Worm (Caenorhabditis elegans) whole organism, L3 larva: ENCODE results near the gene F37A8.5.

ENCODE experiments used
- ZK546.5 ChIP-seq: sonication (generic microtip); optimal IDR thresholded peaks from 2 replicates; lab custom pipeline; 2017; ENCODE audit warnings: missing biosample characterization, missing genetic modification characterization
- ama-1 ChIP-seq: fragments of 150-350 bp; optimal IDR thresholded peaks from 2 replicates; lab custom pipeline; 2018
- ceh-16 ChIP-seq: sonication (generic microtip); optimal IDR thresholded peaks from 2 replicates; lab custom pipeline; 2017; ENCODE audit warnings: missing biosample characterization, missing genetic modification characterization
- ceh-28 ChIP-seq: fragments of 150-350 bp; optimal IDR thresholded peaks from 2 replicates; lab custom pipeline; 2014; ENCODE audit warnings: missing biosample characterization, missing genetic modification reagents, missing genetic modification characterization
- ceh-82 ChIP-seq: fragments of 150-350 bp; optimal IDR thresholded peaks from 2 replicates; lab custom pipeline; 2014; ENCODE audit warnings: missing biosample characterization, missing genetic modification characterization
- daf-12 ChIP-seq: fragments of 150-350 bp; optimal IDR thresholded peaks from 2 replicates; lab custom pipeline; 2014; ENCODE audit warnings: missing biosample characterization, missing genetic modification reagents, missing genetic modification characterization
- egl-27 ChIP-seq: sonication (generic microtip); optimal IDR thresholded peaks from 4 replicates; lab custom pipeline; 2017; ENCODE audit warnings: missing biosample characterization, missing genetic modification reagents, missing genetic modification characterization
- egl-5 ChIP-seq: fragments of 150-350 bp; optimal IDR thresholded peaks from 2 replicates; lab custom pipeline; 2017; ENCODE audit warnings: missing biosample characterization, missing genetic modification reagents, missing genetic modification characterization, inconsistent platforms
- elt-1 ChIP-seq: fragments of 150-350 bp; optimal IDR thresholded peaks from 2 replicates; lab custom pipeline; 2014; ENCODE audit warnings: missing biosample characterization, missing genetic modification characterization
- elt-2 ChIP-seq: sonication (generic microtip); optimal IDR thresholded peaks from 2 replicates; lab custom pipeline; 2016; ENCODE audit warnings: missing genetic modification reagents, mild to moderate bottlenecking, missing genetic modification characterization, missing compliant biosample characterization
- eor-1 ChIP-seq, 2 experiments: fragments of 150-350 bp; optimal IDR thresholded peaks; 2 replicates each; lab custom pipeline; 2014 to 2018; ENCODE audit warnings: missing biosample characterization in 2 of 2, missing genetic modification characterization in 2 of 2
- fkh-10 ChIP-seq: sonication (generic microtip); optimal IDR thresholded peaks from 2 replicates; lab custom pipeline; 2017; ENCODE audit warnings: missing biosample characterization, missing genetic modification reagents, missing genetic modification characterization
- fkh-2 ChIP-seq: fragments of 150-350 bp; optimal IDR thresholded peaks from 2 replicates; lab custom pipeline; 2014; ENCODE audit warnings: missing biosample characterization, missing genetic modification reagents, missing genetic modification characterization
- fos-1 ChIP-seq: fragments of 150-350 bp; optimal IDR thresholded peaks from 2 replicates; lab custom pipeline; 2014; ENCODE audit warnings: missing biosample characterization, missing genetic modification characterization
- hmg-11 ChIP-seq: sonication (generic microtip); optimal IDR thresholded peaks from 2 replicates; lab custom pipeline; 2016; ENCODE audit warnings: missing genetic modification characterization, missing compliant biosample characterization
- lin-15B ChIP-seq: fragments of 150-350 bp; optimal IDR thresholded peaks from 2 replicates; lab custom pipeline; 2014; ENCODE audit warnings: missing biosample characterization, missing genetic modification characterization
- lin-39 ChIP-seq: fragments of 150-350 bp; optimal IDR thresholded peaks from 2 replicates; lab custom pipeline; 2018; ENCODE audit warnings: missing biosample characterization, missing genetic modification reagents, missing genetic modification characterization
- lsy-12 ChIP-seq: sonication (generic microtip); optimal IDR thresholded peaks from 2 replicates; lab custom pipeline; 2016; ENCODE audit warnings: mild to moderate bottlenecking, missing genetic modification characterization, missing compliant biosample characterization
- mdl-1 ChIP-seq: fragments of 150-350 bp; optimal IDR thresholded peaks from 2 replicates; lab custom pipeline; 2014; ENCODE audit warnings: missing biosample characterization, missing genetic modification characterization
- mml-1 ChIP-seq: fragments of 150-350 bp; sonication (generic microtip); optimal IDR thresholded peaks from 3 replicates; lab custom pipeline; 2014; ENCODE audit warnings: missing biosample characterization, missing genetic modification characterization
- nfya-1 ChIP-seq: sonication (generic microtip); optimal IDR thresholded peaks from 2 replicates; lab custom pipeline; 2017; ENCODE audit warnings: missing genetic modification characterization, mild to moderate bottlenecking, missing compliant biosample characterization, antibody characterized with exemption, moderate library complexity; ENCODE audit not compliant: insufficient read depth
- nhr-11 ChIP-seq: fragments of 150-350 bp; optimal IDR thresholded peaks from 2 replicates; lab custom pipeline; 2014; ENCODE audit warnings: missing biosample characterization, missing genetic modification characterization
- nhr-23 ChIP-seq: fragments of 150-350 bp; optimal IDR thresholded peaks from 2 replicates; lab custom pipeline; 2014; ENCODE audit warnings: missing biosample characterization, missing genetic modification reagents, missing genetic modification characterization
- nhr-237 ChIP-seq: fragments of 150-350 bp; optimal IDR thresholded peaks from 2 replicates; lab custom pipeline; 2014; ENCODE audit warnings: missing biosample characterization, missing genetic modification characterization
- nhr-25 ChIP-seq: sonication (generic microtip); optimal IDR thresholded peaks from 2 replicates; lab custom pipeline; 2017; ENCODE audit warnings: missing biosample characterization, missing genetic modification characterization
- nhr-43 ChIP-seq: sonication (generic microtip); optimal IDR thresholded peaks from 2 replicates; lab custom pipeline; 2016; ENCODE audit warnings: mild to moderate bottlenecking, missing genetic modification characterization, missing compliant biosample characterization; ENCODE audit not compliant: poor library complexity, severe bottlenecking
- nhr-76 ChIP-seq: fragments of 150-350 bp; sonication (generic microtip); optimal IDR thresholded peaks from 5 replicates; lab custom pipeline; 2014; ENCODE audit warnings: missing biosample characterization, missing genetic modification characterization
- nhr-77 ChIP-seq: fragments of 150-350 bp; optimal IDR thresholded peaks from 2 replicates; lab custom pipeline; 2014; ENCODE audit warnings: missing biosample characterization, missing genetic modification characterization
- pha-4 ChIP-seq: fragments of 150-350 bp; optimal IDR thresholded peaks from 2 replicates; lab custom pipeline; 2014; ENCODE audit warnings: missing biosample characterization, missing genetic modification reagents, missing genetic modification characterization
- pqm-1 ChIP-seq: fragments of 150-350 bp; optimal IDR thresholded peaks from 2 replicates; lab custom pipeline; 2017; ENCODE audit warnings: missing biosample characterization, missing genetic modification characterization, inconsistent platforms
- sea-2 ChIP-seq: fragments of 150-350 bp; sonication (generic microtip); optimal IDR thresholded peaks from 4 replicates; lab custom pipeline; 2014; ENCODE audit warnings: missing biosample characterization, missing genetic modification reagents, missing genetic modification characterization
- snpc-4 ChIP-seq: fragments of 150-350 bp; optimal IDR thresholded peaks from 2 replicates; lab custom pipeline; 2014; ENCODE audit warnings: missing biosample characterization, missing genetic modification characterization
- tbx-2 ChIP-seq: sonication (generic microtip); optimal IDR thresholded peaks from 2 replicates; lab custom pipeline; 2016; ENCODE audit warnings: mild to moderate bottlenecking, missing genetic modification characterization, missing compliant biosample characterization
- unc-62 ChIP-seq: fragments of 150-350 bp; sonication (generic microtip); optimal IDR thresholded peaks from 4 replicates; lab custom pipeline; 2014; ENCODE audit warnings: missing biosample characterization, missing genetic modification reagents, missing genetic modification characterization
- zag-1 ChIP-seq: fragments of 150-350 bp; optimal IDR thresholded peaks from 2 replicates; lab custom pipeline; 2014; ENCODE audit warnings: missing biosample characterization, missing genetic modification characterization
- ztf-11 ChIP-seq: fragments of 150-350 bp; optimal IDR thresholded peaks from 2 replicates; lab custom pipeline; 2014; ENCODE audit warnings: missing biosample characterization, missing genetic modification characterization

The F37A8.5 gene

DNA sequence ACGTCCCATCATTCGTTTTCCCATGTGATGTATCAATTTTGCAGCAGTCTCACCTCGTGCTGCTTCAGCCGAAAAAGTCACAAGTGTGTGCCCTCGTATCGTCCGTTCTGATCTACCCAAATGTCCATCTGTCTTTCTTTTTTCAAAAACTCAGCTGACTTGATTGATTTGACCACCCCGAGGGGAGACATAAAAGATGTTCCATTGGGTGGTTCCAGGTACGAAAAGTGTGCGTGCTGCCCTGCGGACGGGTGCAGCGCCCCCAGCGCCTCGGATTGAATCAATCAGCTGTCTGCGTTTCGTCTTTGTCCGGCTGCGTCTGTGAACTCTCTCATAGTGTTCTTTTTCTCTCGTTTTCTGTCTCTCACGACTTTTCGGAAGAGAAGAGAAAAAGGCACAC is 3.2 kb upstream of the F37A8.5 start (continued):
- peak; percentile 74 for TF ChIP-seq nhr-23 (tag; lab: Kevin White, UChicago)
- TF ChIP-seq mdl-1 (tag; lab: Kevin White, UChicago): no peak
- TF ChIP-seq snpc-4: no peak
- peak; percentile 98 for TF ChIP-seq lin-39 (tag; lab: Kevin White, UChicago)
- TF ChIP-seq ama-1 (lab: Kevin White, UChicago): peak; percentile 82
- TF ChIP-seq nhr-11 (tag; lab: Kevin White, UChicago): no peak
- no peak for TF ChIP-seq ceh-82 (tag; lab: Kevin White, UChicago)
- TF ChIP-seq nfya-1 (tag; lab: Kevin White, UChicago): peak; percentile 69
- no peak for TF ChIP-seq egl-27 (tag; lab: Kevin White, UChicago)
- TF ChIP-seq, all 47 proteins: peak for 17

DNA sequence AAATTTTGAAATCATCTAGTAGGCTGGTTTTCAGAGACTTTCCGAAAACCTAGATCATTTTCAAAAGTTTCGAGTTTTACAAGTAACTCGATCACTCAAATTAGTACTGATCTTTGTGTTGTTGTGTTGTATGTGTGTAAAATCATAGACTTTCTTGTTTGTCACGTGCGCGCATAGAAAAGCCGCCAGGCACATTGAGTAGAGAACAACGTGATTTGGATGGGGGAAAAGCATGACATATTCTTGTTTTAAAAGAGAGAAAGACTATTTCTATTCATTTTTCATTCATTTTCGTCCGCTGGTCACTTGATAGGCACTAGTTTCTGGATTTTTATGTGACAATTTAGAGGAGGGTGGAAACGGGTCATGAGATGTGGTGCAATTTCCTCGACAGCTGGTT is 2.2 kb upstream of the F37A8.5 start:
- no peak for TF ChIP-seq unc-62 (GFP tag; lab: Kevin White, UChicago)
- peak; percentile 24 for TF ChIP-seq mdl-1 (tag; lab: Kevin White, UChicago)
- no peak for TF ChIP-seq fkh-2 (tag; lab: Kevin White, UChicago)
- TF ChIP-seq nhr-43 (tag; lab: Kevin White, UChicago): peak; percentile 63
- peak; percentile 65 for TF ChIP-seq egl-5 (tag; lab: Kevin White, UChicago)
- TF ChIP-seq nhr-23 (tag; lab: Kevin White, UChicago): peak; percentile 19
- peak; percentile 42 for TF ChIP-seq nhr-11 (tag; lab: Kevin White, UChicago)
- TF ChIP-seq nfya-1 (tag; lab: Kevin White, UChicago): peak; percentile 43
- peak; percentile 45 for TF ChIP-seq pha-4
- no peak for TF ChIP-seq tbx-2

DNA sequence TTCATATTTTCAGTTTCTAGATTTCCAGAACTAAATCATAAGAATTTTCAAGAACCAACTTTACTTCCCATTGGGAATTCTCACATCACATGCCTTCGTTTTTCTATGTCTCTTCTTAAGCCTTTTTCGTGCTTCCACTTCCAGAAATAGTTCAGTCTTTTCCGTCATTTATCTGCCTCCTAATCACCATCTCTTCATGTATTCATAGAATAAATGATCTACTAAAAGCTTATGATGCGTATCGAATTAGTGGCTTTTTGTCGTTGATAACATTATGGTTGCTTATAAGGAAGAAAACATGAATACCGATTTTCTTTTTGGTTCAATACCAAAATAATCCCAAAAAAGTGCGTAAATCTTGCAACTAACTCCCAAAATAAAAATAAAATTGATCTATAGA is 1.6 kb upstream of the F37A8.5 start:
- TF ChIP-seq lin-15B (tag; lab: Kevin White, UChicago): no peak
- no peak for TF ChIP-seq fos-1
- TF ChIP-seq nhr-25 (tag; lab: Kevin White, UChicago): no peak
- no peak for TF ChIP-seq ama-1 (lab: Kevin White, UChicago)
- no peak for TF ChIP-seq ceh-82 (tag; lab: Kevin White, UChicago)
- no peak for TF ChIP-seq fkh-10 (GFP tag; lab: Kevin White, UChicago)
- TF ChIP-seq lin-39 (tag; lab: Kevin White, UChicago): no peak
- TF ChIP-seq mml-1 (tag; lab: Kevin White, UChicago): no peak
- no peak for TF ChIP-seq ceh-28 (tag; lab: Kevin White, UChicago)
- TF ChIP-seq elt-1 (tag; lab: Kevin White, UChicago): no peak
- TF ChIP-seq nhr-77 (tag; lab: Kevin White, UChicago): no peak

DNA sequence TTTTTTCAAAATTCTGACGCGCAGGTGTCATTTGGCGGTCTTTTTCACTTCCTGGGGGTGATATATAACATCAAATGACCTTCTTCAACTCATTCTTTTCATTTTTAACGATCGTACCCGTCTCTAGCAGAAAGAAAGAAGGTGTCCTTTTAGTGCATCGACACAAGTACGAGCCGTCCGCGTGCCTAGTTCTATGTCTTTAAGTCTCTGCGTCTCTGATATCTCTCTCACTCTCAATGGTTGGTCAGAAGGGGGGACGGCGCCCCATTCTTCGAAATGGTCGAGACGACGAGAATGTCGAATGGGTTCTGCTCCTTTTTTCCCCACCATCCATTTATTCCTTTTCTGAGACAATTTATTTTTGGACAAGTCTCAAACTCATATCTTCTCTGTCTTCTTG is 750 bp upstream of the F37A8.5 start:
- TF ChIP-seq nhr-25 (tag; lab: Kevin White, UChicago) (peak; percentile 8), nhr-11 (tag; lab: Kevin White, UChicago) (no peak), tbx-2 (no peak), nhr-77 (tag; lab: Kevin White, UChicago) (no peak), daf-12 (tag; lab: Kevin White, UChicago) (no peak), ceh-16 (tag; lab: Kevin White, UChicago) (no peak), elt-1 (tag; lab: Kevin White, UChicago) (no peak), nfya-1 (tag; lab: Kevin White, UChicago) (peak; percentile 84), egl-27 (tag; lab: Kevin White, UChicago) (no peak), zag-1 (tag; lab: Kevin White, UChicago) (no peak), sea-2 (GFP tag; lab: Kevin White, UChicago) (no peak), lin-39 (tag; lab: Kevin White, UChicago) (peak; percentile 44), snpc-4 (peak; percentile 17), nhr-76 (tag; lab: Kevin White, UChicago) (no peak), ztf-11 (no peak), pha-4 (no peak), pqm-1 (tag; lab: Kevin White, UChicago) (no peak), ama-1 (lab: Kevin White, UChicago) (peak; percentile 65), lsy-12 (tag; lab: Kevin White, UChicago) (no peak), unc-62 (GFP tag; lab: Kevin White, UChicago) (no peak), egl-5 (tag; lab: Kevin White, UChicago) (peak; percentile 74), ZK546.5 (tag; lab: Kevin White, UChicago) (no peak), nhr-237 (no peak), eor-1 (tag; optimal IDR thresholded peaks at IDR 0.05; lab: Kevin White, UChicago) (no peak), hmg-11 (tag; lab: Kevin White, UChicago) (peak; percentile 20), elt-2 (tag; lab: Kevin White, UChicago) (no peak), lin-15B (tag; lab: Kevin White, UChicago) (peak; percentile 24)
